Worm (Caenorhabditis elegans): ENCODE measurements around the gene lsm-7.

- TF ChIP-seq lin-14 (GFP tag; optimal IDR thresholded peaks at IDR 0.05) (no peak), elt-2 (tag; optimal IDR thresholded peaks at IDR 0.05) (no peak)
Observed at ce11 chrIV:10950363-10951214, 17.3 kb downstream of the lsm-7 start.
